Worm (Caenorhabditis elegans): ENCODE data around the gene T20B12.7.
"Not testable (repeated sequence)": the region's sequence is repeated elsewhere in the genome, so short reads cannot be mapped to it uniquely, and the experiment has no call there.

- TF ChIP-seq T22C8.4, ztf-29 (GFP tag; IDR thresholded peaks at IDR 0.05): not testable (repeated sequence)
Observed at ce11 chrIII:7333906-7334531, 44.8 kb downstream of the T20B12.7 start.
